Fruit fly (Drosophila melanogaster) whole organism, embryonic: ENCODE results near the gene ihog.
A peak's percentile ranks its signal among the peaks of the same experiment; 100 is the strongest.

Experiments
- Bgb ChIP-seq: fragments of 200-800 bp; sonication (Bioruptor generic); IDR thresholded peaks from 2 replicates; pipeline ENCODE4 v1.3.6; 2022; ENCODE audit warnings: missing biosample characterization, missing genetic modification characterization; ENCODE audit not compliant: partially characterized antibody
- CG11093 ChIP-seq: fragments of 200-800 bp; sonication (Bioruptor generic); IDR thresholded peaks from 3 replicates; pipeline ENCODE4 v1.3.6; 2022; ENCODE audit warnings: missing biosample characterization, missing genetic modification characterization
- CG14667 ChIP-seq: fragments of 200-800 bp; sonication (Bioruptor generic); IDR thresholded peaks from 2 replicates; pipeline ENCODE4 v1.3.6; 2022; ENCODE audit warnings: missing biosample characterization, missing genetic modification characterization
- CG14710 ChIP-seq: fragments of 200-800 bp; sonication (Bioruptor generic); optimal IDR thresholded peaks from 3 replicates; lab custom pipeline; 2019; ENCODE audit warnings: missing biosample characterization, mild to moderate bottlenecking, missing genetic modification characterization, moderate library complexity
- CG2116 ChIP-seq: fragments of 200-800 bp; sonication (Bioruptor generic); optimal IDR thresholded peaks from 3 replicates; lab custom pipeline; 2018; ENCODE audit warnings: missing biosample characterization, mild to moderate bottlenecking, missing genetic modification characterization
- CG2120 ChIP-seq: fragments of 200-800 bp; sonication (Bioruptor generic); optimal IDR thresholded peaks from 3 replicates; lab custom pipeline; 2016; ENCODE audit warnings: missing biosample characterization, missing genetic modification characterization
- CG2875 ChIP-seq: fragments of 200-800 bp; sonication (Bioruptor generic); optimal IDR thresholded peaks from 2 replicates; lab custom pipeline; 2017; ENCODE audit warnings: missing biosample characterization, mild to moderate bottlenecking, missing genetic modification characterization, missing genetic modification reagents
- CG31365 ChIP-seq: fragments of 200-800 bp; sonication (Bioruptor generic); optimal IDR thresholded peaks from 2 replicates; lab custom pipeline; 2018; ENCODE audit warnings: missing biosample characterization, mild to moderate bottlenecking, missing genetic modification characterization
- CG3163 ChIP-seq: fragments of 200-800 bp; sonication (Bioruptor generic); optimal IDR thresholded peaks from 3 replicates; lab custom pipeline; 2016; ENCODE audit warnings: missing biosample characterization, missing genetic modification characterization
- CG3407 ChIP-seq: fragments of 200-800 bp; sonication (Bioruptor generic); optimal IDR thresholded peaks from 2 replicates; lab custom pipeline; 2018; ENCODE audit warnings: missing biosample characterization, mild to moderate bottlenecking, missing genetic modification characterization
- CG42726 ChIP-seq: fragments of 200-800 bp; sonication (Bioruptor generic); IDR thresholded peaks from 2 replicates; pipeline ENCODE4 v1.3.6; 2022; ENCODE audit warnings: missing biosample characterization, missing genetic modification characterization; ENCODE audit not compliant: partially characterized antibody
- CG4730 ChIP-seq: fragments of 200-800 bp; sonication (Bioruptor generic); IDR thresholded peaks from 2 replicates; pipeline ENCODE4 v1.3.6; 2022; ENCODE audit warnings: missing biosample characterization, missing genetic modification characterization
- CG4820 ChIP-seq: fragments of 200-800 bp; sonication (Bioruptor generic); optimal IDR thresholded peaks from 3 replicates; lab custom pipeline; 2016; ENCODE audit warnings: missing biosample characterization, missing genetic modification characterization
- CG5245 ChIP-seq: fragments of 200-800 bp; sonication (Bioruptor generic); optimal IDR thresholded peaks from 3 replicates; lab custom pipeline; 2016; ENCODE audit warnings: missing biosample characterization, missing genetic modification characterization
- CG5953 ChIP-seq: fragments of 200-800 bp; sonication (Bioruptor generic); IDR thresholded peaks from 2 replicates; pipeline ENCODE4 v1.3.6; 2022; ENCODE audit warnings: missing biosample characterization, missing genetic modification characterization
- CG7745 ChIP-seq: fragments of 200-800 bp; sonication (Bioruptor generic); optimal IDR thresholded peaks from 2 replicates; lab custom pipeline; 2018; ENCODE audit warnings: missing biosample characterization, mild to moderate bottlenecking, missing genetic modification characterization, moderate library complexity
- CG8281 ChIP-seq: fragments of 200-800 bp; sonication (Bioruptor generic); optimal IDR thresholded peaks from 2 replicates; lab custom pipeline; 2018; ENCODE audit warnings: missing biosample characterization, mild to moderate bottlenecking, missing genetic modification characterization, moderate library complexity
- CG9817 ChIP-seq: fragments of 200-800 bp; sonication (Bioruptor generic); optimal IDR thresholded peaks from 2 replicates; lab custom pipeline; 2018; ENCODE audit warnings: missing biosample characterization, mild to moderate bottlenecking, missing genetic modification characterization, moderate library complexity
- D ChIP-seq, 2 experiments: fragments of 200-800 bp in 1 of 2; fragments of >200 bp in 1 of 2; sonication (Bioruptor generic) in 1 of 2; optimal IDR thresholded peaks; 2 replicates in 1 of 2; 3 replicates in 1 of 2; lab custom pipeline; 2017; ENCODE audit warnings: mild to moderate bottlenecking in 1 of 2, missing biosample characterization in 1 of 2, missing genetic modification characterization in 1 of 2, missing genetic modification reagents in 1 of 2
- Doc3 ChIP-seq: fragments of 200-800 bp; sonication (Bioruptor generic); IDR thresholded peaks from 3 replicates; pipeline ENCODE4 v1.3.6; 2022; ENCODE audit warnings: missing biosample characterization, missing genetic modification characterization; ENCODE audit not compliant: partially characterized antibody
- Ets65A ChIP-seq: fragments of 200-800 bp; sonication (Bioruptor generic); peaks from one replicate; lab custom pipeline; 2016; ENCODE audit warnings: missing biosample characterization, missing genetic modification characterization
- GATAe ChIP-seq: fragments of 200-800 bp; sonication (Bioruptor generic); conservative IDR thresholded peaks from 2 replicates; pipeline ENCODE4 v1.3.6; 2022; ENCODE audit warnings: missing biosample characterization, missing genetic modification characterization
- HmgD ChIP-seq: fragments of 200-800 bp; sonication (Bioruptor generic); optimal IDR thresholded peaks from 3 replicates; lab custom pipeline; 2016; ENCODE audit warnings: missing biosample characterization, missing genetic modification characterization
- MESR4 ChIP-seq: fragments of 200-800 bp; sonication (Bioruptor generic); optimal IDR thresholded peaks from 2 replicates; lab custom pipeline; 2018; ENCODE audit warnings: missing biosample characterization, mild to moderate bottlenecking, missing genetic modification characterization, moderate library complexity
- Med ChIP-seq: fragments of 200-800 bp; sonication (Bioruptor generic); peaks from one replicate; lab custom pipeline; 2016; ENCODE audit warnings: missing biosample characterization, missing genetic modification characterization, mild to moderate bottlenecking, inconsistent platforms, moderate library complexity
- NK7.1 ChIP-seq: fragments of 200-800 bp; sonication (Bioruptor generic); optimal IDR thresholded peaks from 3 replicates; lab custom pipeline; 2016; ENCODE audit warnings: missing biosample characterization, missing genetic modification characterization
- Oaz ChIP-seq: fragments of 200-800 bp; sonication (Bioruptor generic); IDR thresholded peaks from 2 replicates; pipeline ENCODE4 v1.3.6; 2022; ENCODE audit warnings: missing biosample characterization, missing genetic modification characterization
- Pdp1 ChIP-seq, 2 experiments: fragments of 200-800 bp; sonication (Bioruptor generic); optimal IDR thresholded peaks; 3 replicates each; lab custom pipeline; 2016; ENCODE audit warnings: missing biosample characterization in 2 of 2, missing genetic modification characterization in 2 of 2, mild to moderate bottlenecking in 1 of 2, moderate library complexity in 1 of 2
- Tbp ChIP-seq: fragments of >200 bp; optimal IDR thresholded peaks from 2 replicates; lab custom pipeline; 2018; ENCODE audit warnings: missing biosample characterization, missing genetic modification characterization
- cg ChIP-seq: fragments of 200-800 bp; sonication (Bioruptor generic); optimal IDR thresholded peaks from 3 replicates; lab custom pipeline; 2019; ENCODE audit warnings: missing biosample characterization, mild to moderate bottlenecking, missing genetic modification characterization, moderate library complexity
- chn ChIP-seq: fragments of 200-800 bp; sonication (Bioruptor generic); optimal IDR thresholded peaks from 2 replicates; lab custom pipeline; 2016; ENCODE audit warnings: missing biosample characterization, missing genetic modification characterization
- danr ChIP-seq: fragments of 200-800 bp; sonication (Bioruptor generic); IDR thresholded peaks from 2 replicates; pipeline ENCODE4 v1.3.6; 2022; ENCODE audit warnings: missing biosample characterization, missing genetic modification characterization
- dmrt11E ChIP-seq: fragments of 200-800 bp; sonication (Bioruptor generic); optimal IDR thresholded peaks from 3 replicates; lab custom pipeline; 2018; ENCODE audit warnings: missing biosample characterization, mild to moderate bottlenecking, missing genetic modification characterization, moderate library complexity
- exex ChIP-seq: fragments of 200-800 bp; sonication (Bioruptor generic); optimal IDR thresholded peaks from 4 replicates; lab custom pipeline; 2018; ENCODE audit warnings: missing biosample characterization, mild to moderate bottlenecking, missing genetic modification characterization, moderate library complexity
- fd3F ChIP-seq: fragments of 200-800 bp; sonication (Bioruptor generic); optimal IDR thresholded peaks from 2 replicates; lab custom pipeline; 2018; ENCODE audit warnings: missing biosample characterization, mild to moderate bottlenecking, missing genetic modification characterization, moderate library complexity
- grn ChIP-seq: fragments of 200-800 bp; sonication (Bioruptor generic); optimal IDR thresholded peaks from 3 replicates; lab custom pipeline; 2017; ENCODE audit warnings: missing biosample characterization, missing genetic modification characterization
- gsb ChIP-seq: fragments of 200-800 bp; sonication (Bioruptor generic); IDR thresholded peaks from 2 replicates; pipeline ENCODE4 v1.3.6; 2022; ENCODE audit warnings: missing biosample characterization, missing genetic modification characterization
- jigr1 ChIP-seq: fragments of 200-800 bp; sonication (Bioruptor generic); IDR thresholded peaks from 3 replicates; pipeline ENCODE4 v1.3.6; 2022; ENCODE audit warnings: missing biosample characterization, missing genetic modification characterization
- nerfin-2 ChIP-seq: fragments of 200-800 bp; sonication (Bioruptor generic); IDR thresholded peaks from 2 replicates; pipeline ENCODE4 v1.3.6; 2022; ENCODE audit warnings: missing biosample characterization, missing genetic modification characterization; ENCODE audit not compliant: partially characterized antibody
- phol ChIP-seq: fragments of 200-800 bp; sonication (Bioruptor generic); optimal IDR thresholded peaks from 3 replicates; lab custom pipeline; 2018; ENCODE audit warnings: missing biosample characterization, mild to moderate bottlenecking, missing genetic modification characterization, moderate library complexity
- pum ChIP-seq: fragments of 200-800 bp; sonication (Bioruptor generic); optimal IDR thresholded peaks from 2 replicates; lab custom pipeline; 2016; ENCODE audit warnings: missing biosample characterization, missing genetic modification characterization
- run ChIP-seq: fragments of 200-800 bp; sonication (Bioruptor generic); optimal IDR thresholded peaks from 3 replicates; lab custom pipeline; 2018; ENCODE audit warnings: missing biosample characterization, mild to moderate bottlenecking, missing genetic modification characterization
- sens ChIP-seq: fragments of 200-800 bp; sonication (Bioruptor generic); peaks from one replicate; lab custom pipeline; 2016; ENCODE audit warnings: missing biosample characterization, missing genetic modification characterization
- slp2 ChIP-seq: fragments of 200-800 bp; sonication (Bioruptor generic); optimal IDR thresholded peaks from 2 replicates; lab custom pipeline; 2016; ENCODE audit warnings: missing biosample characterization, missing genetic modification characterization
- stc ChIP-seq: fragments of 200-800 bp; sonication (Bioruptor generic); IDR thresholded peaks from 2 replicates; pipeline ENCODE4 v1.3.6; 2022; ENCODE audit warnings: missing biosample characterization, missing genetic modification characterization
- twi ChIP-seq: fragments of 200-800 bp; optimal IDR thresholded peaks from 2 replicates; lab custom pipeline; 2019; ENCODE audit warnings: missing biosample characterization, mild to moderate bottlenecking, missing genetic modification characterization, moderate library complexity
- vfl ChIP-seq: fragments of 200-800 bp; sonication (Bioruptor generic); optimal IDR thresholded peaks from 2 replicates; lab custom pipeline; 2016; ENCODE audit warnings: missing biosample characterization, missing genetic modification characterization
- wor ChIP-seq: fragments of 200-800 bp; sonication (Bioruptor generic); IDR thresholded peaks from 2 replicates; pipeline ENCODE4 v1.3.6; 2022; ENCODE audit warnings: missing biosample characterization, missing genetic modification characterization

The ihog gene

dm6 chr2L:6966309-6966708, 17.7 kb upstream of the ihog start (continued):
- no peak for TF ChIP-seq grn (GFP tag; lab: Kevin White, UChicago)
- TF ChIP-seq CG3163 (GFP tag; lab: Kevin White, UChicago): no peak
- no peak for TF ChIP-seq NK7.1
- TF ChIP-seq CG8281 (tag; lab: Kevin White, UChicago): no peak
- TF ChIP-seq HmgD (GFP tag; lab: Kevin White, UChicago): peak; percentile 2
- TF ChIP-seq exex (tag; lab: Kevin White, UChicago): no peak
- TF ChIP-seq stc: no peak
- no peak for TF ChIP-seq twi (tag; lab: Kevin White, UChicago)
- peak; percentile 84 for TF ChIP-seq cg (GFP tag; lab: Kevin White, UChicago)
- no peak for TF ChIP-seq CG14667 (GFP tag; lab: Robert Waterston, UW)

dm6 chr2L:6964632-6965031, 16.0 kb upstream of the ihog start:
- TF ChIP-seq CG4730 (GFP tag; lab: Robert Waterston, UW) (no peak), CG42726 (GFP tag; lab: Robert Waterston, UW) (0 out of 2 replicates have a peak, but pooled peaks have one; percentile 54), sens (peak; percentile 1), MESR4 (GFP tag; lab: Kevin White, UChicago) (peak; percentile 28), Ets65A (GFP tag; lab: Kevin White, UChicago) (peak; percentile 82), nerfin-2 (GFP tag; lab: Robert Waterston, UW) (peak; percentile 18; the same call in 1 of the 2 replicates), phol (tag; lab: Kevin White, UChicago) (no peak), Med (GFP tag; lab: Kevin White, UChicago) (peak; percentile 39), Doc3 (0 out of 3 replicates have a peak, but pooled peaks have one; percentile 10), GATAe (GFP tag; lab: Robert Waterston, UW) (no peak), CG4820 (GFP tag; lab: Kevin White, UChicago) (no peak)
- TF ChIP-seq, all 482 proteins: peak for 7

dm6 chr2L:6964022-6964434, 15.4 kb upstream of the ihog start, which contains the start of the genes sip2 and Coprox:
TSS of gene sip2 (minus strand) at chr2L:6964074.
TSS of gene Coprox (plus strand) at chr2L:6964421.
- TF ChIP-seq CG2875 (no peak), CG11093 (GFP tag; lab: Robert Waterston, UW) (no peak), CG9817 (tag; lab: Kevin White, UChicago) (peak; percentile 66), CG2116 (GFP tag; lab: Kevin White, UChicago) (peak; percentile 62), run (tag; lab: Kevin White, UChicago) (peak; percentile 7), gsb (no peak), CG14710 (tag; lab: Kevin White, UChicago) (peak; percentile 89), Bgb (GFP tag; lab: Robert Waterston, UW) (no peak), Pdp1 (GFP tag; optimal IDR thresholded peaks at IDR 0.05; lab: Kevin White, UChicago) (peak in 1 of 2 experiments; percentile 49), jigr1 (GFP tag; lab: Robert Waterston, UW) (no peak), dmrt11E (tag; lab: Kevin White, UChicago) (peak; percentile 77), Oaz (GFP tag; lab: Robert Waterston, UW) (no peak), Tbp (GFP tag; lab: Kevin White, UChicago) (no peak), CG5245 (GFP tag; lab: Kevin White, UChicago) (no peak), fd3F (GFP tag; lab: Kevin White, UChicago) (peak; percentile 50), wor (GFP tag; lab: Robert Waterston, UW) (no peak), CG31365 (no peak), danr (GFP tag; lab: Robert Waterston, UW) (no peak), vfl (GFP tag; lab: Kevin White, UChicago) (no peak), D (optimal IDR thresholded peaks at IDR 0.05; lab: Kevin White, UChicago) (no peak), D (GFP tag; optimal IDR thresholded peaks at IDR 0.05; lab: Kevin White, UChicago) (no peak), CG2120 (GFP tag; lab: Kevin White, UChicago) (peak; percentile 56), chn (GFP tag; lab: Kevin White, UChicago) (no peak), CG5953 (GFP tag; lab: Robert Waterston, UW) (no peak), CG7745 (tag; lab: Kevin White, UChicago) (no peak), pum (no peak), CG3407 (GFP tag; lab: Kevin White, UChicago) (no peak), sens (peak; percentile 62), slp2 (GFP tag; lab: Kevin White, UChicago) (no peak)
